Worm (Caenorhabditis elegans): ENCODE measurements around the gene sfxn-1.1.

Gene sfxn-1.1

DNA sequence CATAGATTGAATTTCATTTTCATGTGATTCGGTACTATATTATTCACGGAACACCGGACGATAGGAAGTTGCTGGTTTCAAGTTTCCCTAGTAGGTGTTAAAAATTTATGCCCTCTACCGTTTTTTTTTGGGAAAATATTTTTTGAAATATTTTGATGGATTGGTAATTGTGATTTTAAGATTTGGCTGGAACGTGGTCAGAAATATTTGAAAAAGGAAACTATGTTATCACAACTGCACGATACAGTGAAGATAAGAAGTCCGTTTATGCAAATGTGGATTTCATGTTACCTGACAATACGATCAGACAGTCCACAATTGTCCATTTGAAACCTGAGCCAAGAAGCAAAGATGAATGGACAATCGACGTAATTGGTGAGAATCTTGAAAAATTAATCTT, 4.3 kb upstream of the sfxn-1.1 start, which contains the start of gene AH6.17:
Gene AH6.17, plus strand, starts transcription at position 185 of the 400 bp plus-strand sequence.
- TF ChIP-seq fkh-10 (GFP tag; optimal IDR thresholded peaks at IDR 0.05) (no peak), lsy-12 (tag; optimal IDR thresholded peaks at IDR 0.05) (no peak), ceh-82 (tag; optimal IDR thresholded peaks at IDR 0.05) (no peak), daf-12 (tag; optimal IDR thresholded peaks at IDR 0.05) (no peak), unc-39 (tag; optimal IDR thresholded peaks at IDR 0.05) (no peak), lin-39 (tag; optimal IDR thresholded peaks at IDR 0.05) (no peak), egl-5 (tag; optimal IDR thresholded peaks at IDR 0.05) (no peak), nhr-67 (tag; optimal IDR thresholded peaks at IDR 0.05) (no peak), mml-1 (tag; optimal IDR thresholded peaks at IDR 0.05) (no peak), eor-1 (tag; optimal IDR thresholded peaks at IDR 0.05) (no peak), ceh-9 (tag; optimal IDR thresholded peaks at IDR 0.05) (no peak), mdl-1 (tag; optimal IDR thresholded peaks at IDR 0.05) (no peak), hmg-11 (tag; optimal IDR thresholded peaks at IDR 0.05) (no peak), fkh-2 (tag; optimal IDR thresholded peaks at IDR 0.05) (no peak), ztf-11 (tag; optimal IDR thresholded peaks at IDR 0.05) (no peak), zag-1 (tag; optimal IDR thresholded peaks at IDR 0.05) (no peak), elt-2 (tag; optimal IDR thresholded peaks at IDR 0.05) (no peak), ama-1 (optimal IDR thresholded peaks at IDR 0.05) (no peak)

DNA sequence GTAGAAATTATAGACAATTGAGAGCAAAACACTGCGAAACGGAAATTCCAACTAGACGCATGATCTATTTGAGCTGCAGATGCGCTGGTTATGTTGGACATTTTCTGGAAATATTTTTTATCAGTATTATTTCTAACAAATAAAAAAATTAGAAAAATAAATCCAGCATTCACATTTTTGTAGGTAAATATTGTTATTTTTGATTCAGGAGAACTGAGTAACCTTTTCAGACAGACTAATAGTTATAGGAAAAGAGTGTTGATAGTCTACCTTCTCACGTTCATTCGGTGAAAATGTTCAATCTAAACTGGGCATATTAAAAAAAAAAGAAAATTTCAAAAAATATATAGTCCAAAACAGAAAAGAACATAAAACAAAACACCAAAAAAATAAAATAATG, 2.9 kb upstream of the sfxn-1.1 start, which contains the start of gene sra-1:
Gene sra-1, minus strand, starts transcription at position 101 of the 400 bp plus-strand sequence.
- TF ChIP-seq ceh-9 (tag; optimal IDR thresholded peaks at IDR 0.05) (no peak), unc-39 (tag; optimal IDR thresholded peaks at IDR 0.05) (no peak), elt-3 (tag; optimal IDR thresholded peaks at IDR 0.05) (no peak), nhr-77 (tag; optimal IDR thresholded peaks at IDR 0.05) (no peak), ceh-28 (tag; optimal IDR thresholded peaks at IDR 0.05) (no peak), ceh-82 (tag; optimal IDR thresholded peaks at IDR 0.05) (no peak), elt-1 (tag; optimal IDR thresholded peaks at IDR 0.05) (no peak), lin-15B (tag; optimal IDR thresholded peaks at IDR 0.05) (no peak), ZK546.5 (tag; optimal IDR thresholded peaks at IDR 0.05) (no peak), nfya-1 (tag; optimal IDR thresholded peaks at IDR 0.05; ENCODE audit: insufficient read depth) (no peak), aly-2 (tag; optimal IDR thresholded peaks at IDR 0.05) (no peak)

DNA sequence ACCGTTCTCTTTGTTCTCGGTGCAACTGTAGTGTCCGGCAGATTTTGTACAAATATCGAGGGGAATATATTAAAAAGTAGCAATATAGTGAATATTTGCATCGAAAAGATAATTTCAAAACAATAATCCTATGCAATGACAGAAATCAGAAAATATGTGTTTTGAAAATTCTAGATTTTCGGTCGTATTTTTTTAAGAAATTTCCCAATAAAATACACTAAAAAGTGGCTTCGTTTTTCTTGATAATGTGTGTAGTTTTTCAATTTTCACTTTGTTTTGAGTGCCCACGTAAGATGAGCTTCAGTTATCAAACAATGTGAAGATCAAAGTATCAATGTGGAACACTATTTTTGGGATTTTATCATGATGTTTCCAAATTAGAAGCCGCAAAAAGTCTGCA, 1.8 kb downstream of the sfxn-1.1 start, which contains the start of gene gcy-1:
Gene gcy-1, minus strand, starts transcription at position 101 of the 400 bp plus-strand sequence.
- TF ChIP-seq eor-1 (tag; optimal IDR thresholded peaks at IDR 0.05) (no peak), tbx-2 (tag; optimal IDR thresholded peaks at IDR 0.05) (no peak), egl-5 (tag; optimal IDR thresholded peaks at IDR 0.05) (no peak), nhr-23 (tag; optimal IDR thresholded peaks at IDR 0.05) (no peak)

DNA sequence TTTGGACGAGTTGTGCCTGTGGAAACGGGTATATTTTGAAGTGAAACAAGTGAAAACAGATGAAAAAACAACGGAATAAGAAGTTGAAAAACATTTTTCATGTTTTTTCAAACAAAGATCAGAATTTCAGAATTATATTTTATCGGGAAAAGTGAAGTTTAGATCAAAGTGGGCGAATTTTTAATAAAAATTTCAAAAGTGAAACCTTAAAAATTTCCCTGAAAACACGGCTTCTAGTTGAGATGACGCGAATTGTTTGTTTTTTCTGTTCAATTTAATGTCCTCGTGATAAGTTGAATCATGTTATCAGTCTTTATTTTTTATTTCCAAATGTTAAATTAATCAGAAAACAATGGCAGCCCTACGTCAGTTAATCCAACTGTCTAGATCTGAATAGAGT, 11.5 kb downstream of the sfxn-1.1 start, which contains the start of gene gcy-3:
Gene gcy-3, minus strand, starts transcription at position 101 of the 400 bp plus-strand sequence.
- no peak for TF ChIP-seq mdl-1 (tag; optimal IDR thresholded peaks at IDR 0.05)
- no peak for TF ChIP-seq ZK546.5 (tag; optimal IDR thresholded peaks at IDR 0.05)
- no peak for TF ChIP-seq tbx-2 (tag; optimal IDR thresholded peaks at IDR 0.05)
- no peak for TF ChIP-seq egl-5 (tag; optimal IDR thresholded peaks at IDR 0.05)
- no peak for TF ChIP-seq hmg-11 (tag; optimal IDR thresholded peaks at IDR 0.05)
- no peak for TF ChIP-seq nhr-76 (tag; optimal IDR thresholded peaks at IDR 0.05)
- no peak for TF ChIP-seq nhr-77 (tag; optimal IDR thresholded peaks at IDR 0.05)

DNA sequence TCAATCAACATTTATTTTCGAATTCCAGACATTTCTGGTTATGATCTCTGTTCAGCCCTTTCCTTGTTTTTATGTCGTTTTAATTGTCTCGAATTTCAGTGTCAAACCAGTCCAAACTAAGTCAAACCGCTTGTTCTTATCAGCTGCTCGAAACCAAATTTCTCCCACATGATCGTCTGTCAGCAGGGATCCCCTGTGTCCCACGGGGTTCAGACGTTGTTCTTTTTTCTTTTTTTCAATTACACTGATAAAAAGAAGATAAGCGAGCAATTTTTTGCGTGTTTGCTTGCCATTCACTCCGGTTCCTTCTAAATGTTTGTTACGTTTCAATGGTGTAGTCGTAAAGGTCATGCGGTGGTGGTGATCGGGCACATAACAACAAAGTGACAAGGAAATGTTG, 16.7 kb downstream of the sfxn-1.1 start:
- TF ChIP-seq pha-4 (tag; optimal IDR thresholded peaks at IDR 0.05) = peak; percentile 68
- peak; percentile 98 for TF ChIP-seq elt-2 (tag; optimal IDR thresholded peaks at IDR 0.05)
- peak; percentile 78 for TF ChIP-seq jun-1 (tag; optimal IDR thresholded peaks at IDR 0.05)
- TF ChIP-seq pqm-1 (tag; optimal IDR thresholded peaks at IDR 0.05) = peak; percentile 78
- no peak for TF ChIP-seq sea-2 (GFP tag; optimal IDR thresholded peaks at IDR 0.05)

DNA sequence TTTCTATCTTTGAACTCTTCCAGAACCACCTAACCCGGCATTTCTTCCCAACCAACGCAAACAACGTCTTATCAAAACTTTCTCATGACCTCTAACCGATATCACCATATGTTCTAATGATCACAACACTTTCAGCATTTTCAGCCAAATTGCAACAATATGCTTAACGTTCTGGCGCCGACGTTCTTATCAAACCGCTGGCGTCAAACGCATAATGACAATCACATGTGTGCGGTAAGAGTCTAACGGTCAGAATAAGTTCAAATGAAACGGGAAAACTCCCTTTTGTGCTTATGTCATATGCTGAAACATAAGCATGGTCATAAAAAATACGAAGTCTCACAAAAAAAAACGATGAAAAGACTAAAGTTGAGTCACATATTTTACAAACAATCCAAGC, 17.8 kb downstream of the sfxn-1.1 start:
- peak; percentile 76 for TF ChIP-seq pha-4 (tag; optimal IDR thresholded peaks at IDR 0.05)
- TF ChIP-seq eor-1 (tag; optimal IDR thresholded peaks at IDR 0.05) = no peak
- TF ChIP-seq elt-2 (tag; optimal IDR thresholded peaks at IDR 0.05) = peak; percentile 99
- TF ChIP-seq skn-1 (tag; optimal IDR thresholded peaks at IDR 0.05) = no peak
- peak; percentile 60 for TF ChIP-seq jun-1 (tag; optimal IDR thresholded peaks at IDR 0.05)
- TF ChIP-seq pqm-1 (tag; optimal IDR thresholded peaks at IDR 0.05) = peak; percentile 99
